Fruit fly (Drosophila melanogaster) whole organism, wandering third instar larva: Measurements from ENCODE around the gene AstA.

Experiments used
- Abd-B ChIP-seq: fragments of >200 bp; optimal IDR thresholded peaks from 2 replicates; lab custom pipeline; 2017; ENCODE audit warnings: missing biosample characterization, missing genetic modification characterization
- CG32264 ChIP-seq: fragments of 200-800 bp; sonication (Bioruptor generic); optimal IDR thresholded peaks from 2 replicates; lab custom pipeline; 2016; ENCODE audit warnings: missing biosample characterization, missing genetic modification characterization
- CG9705 ChIP-seq: fragments of 200-800 bp; sonication (Bioruptor generic); optimal IDR thresholded peaks from 2 replicates; lab custom pipeline; 2018; ENCODE audit warnings: missing biosample characterization, mild to moderate bottlenecking, missing genetic modification characterization
- CrebA ChIP-seq: fragments of 200-800 bp; sonication (Bioruptor generic); optimal IDR thresholded peaks from 2 replicates; lab custom pipeline; 2016; ENCODE audit warnings: missing biosample characterization, mild to moderate bottlenecking, missing genetic modification characterization, borderline replicate concordance
- Dfd ChIP-seq: fragments of >200 bp; optimal IDR thresholded peaks from 2 replicates; lab custom pipeline; 2017; ENCODE audit warnings: missing biosample characterization, missing genetic modification characterization
- Dif ChIP-seq: fragments of 200-275, 200-300 bp; sonication (Bioruptor generic); optimal IDR thresholded peaks from 2 replicates; lab custom pipeline; 2018; ENCODE audit warnings: missing biosample characterization, missing genetic modification characterization; ENCODE audit not compliant: partially characterized antibody
- GATAd ChIP-seq: sonication (Bioruptor generic); optimal IDR thresholded peaks from 2 replicates; lab custom pipeline; 2016; ENCODE audit warnings: missing biosample characterization, missing genetic modification characterization
- HLH106 ChIP-seq: fragments of 200-800 bp; optimal IDR thresholded peaks from 3 replicates; lab custom pipeline; 2019; ENCODE audit warnings: missing biosample characterization, mild to moderate bottlenecking, missing genetic modification characterization, moderate library complexity
- Hnf4 ChIP-seq: fragments of 200-800 bp; sonication (Bioruptor generic); optimal IDR thresholded peaks from 2 replicates; lab custom pipeline; 2016; ENCODE audit warnings: missing biosample characterization, mild to moderate bottlenecking, missing genetic modification characterization
- Hr78 ChIP-seq: fragments of >200 bp; optimal IDR thresholded peaks from 2 replicates; lab custom pipeline; 2017; ENCODE audit warnings: missing biosample characterization, missing genetic modification characterization
- Hr83 ChIP-seq: fragments of 200-300 bp; sonication (Bioruptor generic); optimal IDR thresholded peaks from 2 replicates; lab custom pipeline; 2016; ENCODE audit warnings: missing biosample characterization, mild to moderate bottlenecking, missing genetic modification characterization, moderate library complexity; ENCODE audit not compliant: poor library complexity, severe bottlenecking
- Jra ChIP-seq: sonication (Bioruptor generic); optimal IDR thresholded peaks from 2 replicates; lab custom pipeline; 2016; ENCODE audit warnings: missing biosample characterization, missing genetic modification characterization
- Mio ChIP-seq: sonication (Bioruptor generic); optimal IDR thresholded peaks from 2 replicates; lab custom pipeline; 2016; ENCODE audit warnings: missing biosample characterization, missing genetic modification characterization
- Myc ChIP-seq: fragments of >200 bp; optimal IDR thresholded peaks from 2 replicates; lab custom pipeline; 2017
- N ChIP-seq: fragments of >200 bp; optimal IDR thresholded peaks from 2 replicates; lab custom pipeline; 2018; ENCODE audit warnings: missing biosample characterization, missing external identifiers, missing genetic modification characterization
- OdsH ChIP-seq: fragments of 200-800 bp; sonication (Bioruptor generic); optimal IDR thresholded peaks from 2 replicates; lab custom pipeline; 2016; ENCODE audit warnings: missing biosample characterization, mild to moderate bottlenecking, missing genetic modification characterization
- Rel ChIP-seq, 2 experiments: fragments of 200-800 bp; sonication (Bioruptor generic) in 1 of 2; optimal IDR thresholded peaks; 2 replicates in 1 of 2; 3 replicates in 1 of 2; lab custom pipeline; 2016 to 2019; ENCODE audit warnings: mild to moderate bottlenecking in 2 of 2, missing biosample characterization in 2 of 2, missing genetic modification characterization in 2 of 2, moderate library complexity in 1 of 2
- Sp1 ChIP-seq: fragments of 200-800 bp; sonication (Bioruptor generic); optimal IDR thresholded peaks from 3 replicates; lab custom pipeline; 2019; ENCODE audit warnings: missing biosample characterization, mild to moderate bottlenecking, missing genetic modification characterization, moderate library complexity
- Vsx2 ChIP-seq: fragments of 200-300, 225-300 bp; sonication (Bioruptor generic); optimal IDR thresholded peaks from 2 replicates; lab custom pipeline; 2018; ENCODE audit warnings: missing biosample characterization, missing genetic modification characterization; ENCODE audit not compliant: partially characterized antibody
- br ChIP-seq: fragments of 200-800 bp; sonication (Bioruptor generic); optimal IDR thresholded peaks from 2 replicates; lab custom pipeline; 2016; ENCODE audit warnings: missing biosample characterization, missing genetic modification characterization
- brk ChIP-seq: fragments of 200-800 bp; sonication (Bioruptor generic); optimal IDR thresholded peaks from 2 replicates; lab custom pipeline; 2016; ENCODE audit warnings: missing biosample characterization, mild to moderate bottlenecking, missing genetic modification characterization
- dl ChIP-seq, 2 experiments: fragments of 175-275, 200-275 bp in 1 of 2; fragments of 200-275 bp in 1 of 2; sonication (Bioruptor generic); optimal IDR thresholded peaks; lab custom pipeline; 2018; ENCODE audit warnings: mild to moderate bottlenecking in 2 of 2, missing biosample characterization in 2 of 2, missing genetic modification characterization in 2 of 2, moderate library complexity in 2 of 2; ENCODE audit not compliant: partially characterized antibody in 2 of 2, insufficient read depth in 1 of 2
- dmrt93B ChIP-seq: fragments of 200-800 bp; sonication (Bioruptor generic); optimal IDR thresholded peaks from 2 replicates; lab custom pipeline; 2018; ENCODE audit warnings: missing biosample characterization, mild to moderate bottlenecking, missing genetic modification characterization
- dsf ChIP-seq: sonication (Bioruptor generic); optimal IDR thresholded peaks from 2 replicates; lab custom pipeline; 2016; ENCODE audit warnings: missing biosample characterization, missing genetic modification characterization, borderline replicate concordance
- ey ChIP-seq: fragments of 200-800 bp; sonication (Bioruptor generic); optimal IDR thresholded peaks from 2 replicates; lab custom pipeline; 2016; ENCODE audit warnings: missing biosample characterization, missing genetic modification characterization
- foxo ChIP-seq, 2 experiments: fragments of 200-800 bp; sonication (Bioruptor generic); optimal IDR thresholded peaks; 2 replicates in 1 of 2; 3 replicates in 1 of 2; lab custom pipeline; 2016 to 2017; ENCODE audit warnings: missing biosample characterization in 2 of 2, missing genetic modification characterization in 2 of 2
- fru ChIP-seq: fragments of 200-800 bp; sonication (Bioruptor generic); optimal IDR thresholded peaks from 3 replicates; lab custom pipeline; 2016; ENCODE audit warnings: missing biosample characterization, mild to moderate bottlenecking, missing genetic modification characterization
- h ChIP-seq: fragments of 200-800 bp; sonication (Bioruptor generic); optimal IDR thresholded peaks from 3 replicates; lab custom pipeline; 2016; ENCODE audit warnings: missing biosample characterization, mild to moderate bottlenecking, missing genetic modification characterization
- jim ChIP-seq: fragments of 175-275, 200-325 bp; sonication (Bioruptor generic); optimal IDR thresholded peaks from 2 replicates; lab custom pipeline; 2016; ENCODE audit warnings: missing biosample characterization, mild to moderate bottlenecking, missing genetic modification characterization
- lola ChIP-seq: fragments of >200 bp; optimal IDR thresholded peaks from 2 replicates; lab custom pipeline; 2017; ENCODE audit warnings: missing biosample characterization, missing genetic modification characterization
- pan ChIP-seq: fragments of >200 bp; optimal IDR thresholded peaks from 2 replicates; lab custom pipeline; 2017
- psq ChIP-seq: fragments of 200-800 bp; sonication (Bioruptor generic); optimal IDR thresholded peaks from 3 replicates; lab custom pipeline; 2017; ENCODE audit warnings: missing biosample characterization, mild to moderate bottlenecking, missing genetic modification characterization, moderate library complexity
- rgr ChIP-seq: fragments of 200-800 bp; sonication (Bioruptor generic); optimal IDR thresholded peaks from 3 replicates; lab custom pipeline; 2016; ENCODE audit warnings: missing biosample characterization, mild to moderate bottlenecking, missing genetic modification characterization
- sage ChIP-seq: fragments of 200-800 bp; sonication (Bioruptor generic); optimal IDR thresholded peaks from 2 replicates; lab custom pipeline; 2016; ENCODE audit warnings: missing biosample characterization, mild to moderate bottlenecking, missing genetic modification characterization
- sv ChIP-seq: fragments of 200-800 bp; sonication (Bioruptor generic); optimal IDR thresholded peaks from 3 replicates; lab custom pipeline; 2016; ENCODE audit warnings: missing biosample characterization, missing genetic modification characterization
- tai ChIP-seq: sonication (Bioruptor generic); optimal IDR thresholded peaks from 2 replicates; lab custom pipeline; 2016; ENCODE audit warnings: missing biosample characterization, missing genetic modification characterization
- usp ChIP-seq: fragments of >200 bp; optimal IDR thresholded peaks from 2 replicates; lab custom pipeline; 2017; ENCODE audit warnings: missing biosample characterization, missing genetic modification characterization
- woc ChIP-seq: sonication (Bioruptor generic); optimal IDR thresholded peaks from 2 replicates; lab custom pipeline; 2016; ENCODE audit warnings: missing biosample characterization, mild to moderate bottlenecking, missing genetic modification characterization

AstA gene

dm6 chr3R:24812987-24813636 lies 48.2 kb upstream of the AstA start:
- TF ChIP-seq sage = no peak
- TF ChIP-seq sv = no peak
- no peak for TF ChIP-seq Dif
- TF ChIP-seq CrebA (GFP tag; lab: Kevin White, UChicago) = no peak
- TF ChIP-seq dmrt93B (GFP tag; lab: Kevin White, UChicago) = no peak
- TF ChIP-seq CG9705 = no peak
- no peak for TF ChIP-seq ey (GFP tag; lab: Kevin White, UChicago)
- TF ChIP-seq Myc = no peak
- TF ChIP-seq GATAd (GFP tag; lab: Kevin White, UChicago) = no peak
- TF ChIP-seq foxo (GFP tag; optimal IDR thresholded peaks at IDR 0.05; lab: Kevin White, UChicago) = no peak
- TF ChIP-seq brk (GFP tag; lab: Kevin White, UChicago) = no peak
- no peak for TF ChIP-seq lola (GFP tag; lab: Kevin White, UChicago)
- no peak for TF ChIP-seq OdsH (GFP tag; lab: Kevin White, UChicago)
- TF ChIP-seq rgr (GFP tag; lab: Kevin White, UChicago) = no peak
- TF ChIP-seq Hr83 = no peak
- TF ChIP-seq HLH106 (tag; lab: Kevin White, UChicago) = no peak
- TF ChIP-seq woc (GFP tag; lab: Kevin White, UChicago) = no peak

DNA sequence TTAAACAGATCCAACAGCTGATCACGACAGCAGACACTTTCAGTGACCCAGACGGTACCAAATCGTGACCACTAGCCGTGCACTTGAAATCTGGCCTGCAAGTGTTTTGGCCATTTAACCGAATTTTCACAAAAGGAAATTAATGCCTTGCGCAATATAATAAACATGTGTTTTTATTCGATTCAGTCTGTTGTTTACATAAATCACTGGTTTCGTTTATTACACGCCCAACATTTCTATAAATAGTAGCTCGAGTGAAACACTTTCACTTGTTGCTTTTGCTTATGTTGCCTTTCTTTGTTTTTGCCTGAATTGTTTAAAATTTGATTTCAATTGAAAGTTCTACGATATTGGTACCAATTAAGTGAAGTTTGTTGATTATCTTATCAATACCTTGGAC lies 47.5 kb upstream of the AstA start:
- no peak for TF ChIP-seq fru (GFP tag; lab: Kevin White, UChicago)
- no peak for TF ChIP-seq brk (GFP tag; lab: Kevin White, UChicago)
- no peak for TF ChIP-seq Vsx2 (GFP tag; lab: Kevin White, UChicago)
- no peak for TF ChIP-seq Dfd
- no peak for TF ChIP-seq HLH106 (tag; lab: Kevin White, UChicago)
- TF ChIP-seq N (GFP tag; lab: Kevin White, UChicago) = no peak
- no peak for TF ChIP-seq Mio
- no peak for TF ChIP-seq Myc
- TF ChIP-seq rgr (GFP tag; lab: Kevin White, UChicago) = no peak
- TF ChIP-seq Abd-B = no peak
- no peak for TF ChIP-seq Rel (GFP tag; optimal IDR thresholded peaks at IDR 0.05; lab: Kevin White, UChicago)
- TF ChIP-seq Rel (tag; optimal IDR thresholded peaks at IDR 0.05; lab: Kevin White, UChicago) = no peak
- no peak for TF ChIP-seq psq (GFP tag; lab: Kevin White, UChicago)
- no peak for TF ChIP-seq h (GFP tag; lab: Kevin White, UChicago)
- no peak for TF ChIP-seq tai (GFP tag; lab: Kevin White, UChicago)
- TF ChIP-seq OdsH (GFP tag; lab: Kevin White, UChicago) = no peak
- no peak for TF ChIP-seq GATAd (GFP tag; lab: Kevin White, UChicago)
- no peak for TF ChIP-seq CrebA (GFP tag; lab: Kevin White, UChicago)
- TF ChIP-seq dmrt93B (GFP tag; lab: Kevin White, UChicago) = no peak

DNA sequence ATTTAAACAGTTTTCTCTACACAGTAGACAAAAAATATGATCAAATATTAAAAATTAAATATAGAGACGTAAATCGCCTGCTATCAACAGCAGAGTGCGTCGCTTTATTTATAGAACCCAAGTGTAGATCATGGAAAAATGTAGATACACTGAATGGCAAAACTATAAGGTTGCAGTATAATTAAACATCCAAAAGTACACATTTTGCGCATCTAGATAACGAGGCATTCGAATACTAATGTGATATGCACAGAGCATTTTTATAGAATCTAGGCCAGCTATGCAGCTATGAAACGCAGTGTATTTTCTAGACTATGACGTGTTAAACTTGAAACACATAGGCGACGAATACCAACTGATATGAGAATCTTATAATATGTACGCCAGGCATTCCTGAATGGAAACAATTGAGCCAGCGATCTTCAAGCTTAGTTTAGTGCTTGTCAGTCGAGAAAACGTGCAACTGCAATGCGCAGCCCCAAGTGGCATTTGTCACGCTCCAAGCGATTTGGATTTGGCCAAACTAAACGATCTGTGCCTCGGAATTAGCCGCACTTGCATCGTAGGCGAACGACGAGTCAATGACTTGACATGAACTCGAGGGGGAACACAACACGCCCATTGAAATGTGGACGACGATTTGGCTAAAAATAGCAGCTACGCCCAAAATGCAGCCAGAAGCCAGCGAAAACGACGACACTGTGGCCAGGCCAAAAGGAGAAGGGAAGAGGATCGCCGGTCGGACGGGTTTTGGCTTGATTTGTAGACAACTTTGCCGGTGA lies 46.2 kb upstream of the AstA start:
- peak; percentile 96 for TF ChIP-seq rgr (GFP tag; lab: Kevin White, UChicago)
- TF ChIP-seq woc (GFP tag; lab: Kevin White, UChicago) = peak; percentile 73
- TF ChIP-seq usp (GFP tag; lab: Kevin White, UChicago) = no peak
- TF ChIP-seq br (GFP tag; lab: Kevin White, UChicago) = peak; percentile 94
- TF ChIP-seq CrebA (GFP tag; lab: Kevin White, UChicago) = no peak
- TF ChIP-seq Hnf4 = peak; percentile 94
- TF ChIP-seq pan (lab: Kevin White, UChicago) = no peak
- TF ChIP-seq jim (GFP tag; lab: Kevin White, UChicago) = no peak
- no peak for TF ChIP-seq dl (GFP tag; optimal IDR thresholded peaks at IDR 0.05; lab: Kevin White, UChicago; ENCODE audit: insufficient read depth in 1 of 2, partially characterized antibody in 2 of 2)
- no peak for TF ChIP-seq Dif
- TF ChIP-seq OdsH (GFP tag; lab: Kevin White, UChicago) = peak; percentile 94
- TF ChIP-seq Hr78 (GFP tag; lab: Kevin White, UChicago) = no peak
- TF ChIP-seq GATAd (GFP tag; lab: Kevin White, UChicago) = peak; percentile 78
- peak; percentile 58 for TF ChIP-seq Hr83
- TF ChIP-seq Myc = no peak
- TF ChIP-seq fru (GFP tag; lab: Kevin White, UChicago) = peak; percentile 95
- no peak for TF ChIP-seq Abd-B
- TF ChIP-seq sv = peak; percentile 88
- TF ChIP-seq CG32264 (GFP tag; lab: Kevin White, UChicago) = peak; percentile 83
- peak; percentile 66 for TF ChIP-seq Mio
- TF ChIP-seq Vsx2 (GFP tag; lab: Kevin White, UChicago) = no peak
- no peak for TF ChIP-seq N (GFP tag; lab: Kevin White, UChicago)
- peak; percentile 91 for TF ChIP-seq tai (GFP tag; lab: Kevin White, UChicago)
- TF ChIP-seq Jra (GFP tag; lab: Kevin White, UChicago) = peak; percentile 92
- TF ChIP-seq Sp1 (GFP tag; lab: Kevin White, UChicago) = peak; percentile 89
- peak; percentile 4 for TF ChIP-seq Rel (GFP tag; optimal IDR thresholded peaks at IDR 0.05; lab: Kevin White, UChicago)
- peak; percentile 65 for TF ChIP-seq Rel (tag; optimal IDR thresholded peaks at IDR 0.05; lab: Kevin White, UChicago)
- TF ChIP-seq Dfd = no peak
- TF ChIP-seq psq (GFP tag; lab: Kevin White, UChicago) = peak; percentile 85
- TF ChIP-seq dsf (GFP tag; lab: Kevin White, UChicago) = peak; percentile 61
- peak; percentile 87 to 95 for TF ChIP-seq foxo (GFP tag; optimal IDR thresholded peaks at IDR 0.05; lab: Kevin White, UChicago)
- TF ChIP-seq lola (GFP tag; lab: Kevin White, UChicago) = no peak
- TF ChIP-seq sage = peak; percentile 58
- TF ChIP-seq h (GFP tag; lab: Kevin White, UChicago) = peak; percentile 97
- peak; percentile 81 for TF ChIP-seq dmrt93B (GFP tag; lab: Kevin White, UChicago)
- TF ChIP-seq HLH106 (tag; lab: Kevin White, UChicago) = peak; percentile 91
- peak; percentile 74 for TF ChIP-seq brk (GFP tag; lab: Kevin White, UChicago)
